Fruit fly (Drosophila melanogaster): Measurements from ENCODE around the gene Tao.

DNA sequence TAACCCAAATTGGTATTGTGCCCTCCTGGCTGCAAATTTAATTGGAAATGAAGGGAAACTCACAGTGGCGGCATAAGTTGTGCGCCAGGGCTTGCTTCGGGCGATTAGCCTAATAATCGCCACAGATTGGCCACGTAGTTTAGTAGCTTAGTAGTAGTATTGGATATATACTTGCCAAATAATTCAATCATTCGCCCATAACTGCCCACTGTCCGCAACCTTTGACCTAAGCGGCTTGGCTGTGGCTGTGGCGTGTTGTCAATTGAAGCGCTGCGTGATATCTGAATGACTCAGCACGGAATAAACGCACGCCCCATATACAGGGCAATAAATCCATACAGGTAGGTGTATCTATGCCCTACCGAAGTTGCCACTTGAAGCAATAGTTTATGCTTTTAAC is 27.4 kb upstream of the Tao start:
- TF ChIP-seq CG10631 (GFP tag; optimal IDR thresholded peaks at IDR 0.05), result no peak
- TF ChIP-seq Ets96B (tag; optimal IDR thresholded peaks at IDR 0.05), result no peak
- TF ChIP-seq Hr39 (GFP tag; optimal IDR thresholded peaks at IDR 0.05), result no peak
- peak; percentile 77 for TF ChIP-seq svp (GFP tag)
- no peak for TF ChIP-seq CG31627 (GFP tag; optimal IDR thresholded peaks at IDR 0.05)
- no peak for TF ChIP-seq Eip75B (GFP tag; optimal IDR thresholded peaks at IDR 0.05)
- TF ChIP-seq CG10669 (GFP tag; optimal IDR thresholded peaks at IDR 0.05), result no peak
- TF ChIP-seq net (GFP tag; optimal IDR thresholded peaks at IDR 0.05), result no peak
- no peak for TF ChIP-seq fd59A (GFP tag; optimal IDR thresholded peaks at IDR 0.05)
- TF ChIP-seq CG16779 (tag; optimal IDR thresholded peaks at IDR 0.05), result no peak
- no peak for TF ChIP-seq CG6276 (GFP tag; optimal IDR thresholded peaks at IDR 0.05)
- TF ChIP-seq CG15336 (GFP tag; IDR thresholded peaks at IDR 0.05), result no peak
- no peak for TF ChIP-seq Ets21C (GFP tag; optimal IDR thresholded peaks at IDR 0.05)
- TF ChIP-seq CG7368 (GFP tag; optimal IDR thresholded peaks at IDR 0.05), result no peak
